Fruit fly (Drosophila melanogaster): ENCODE measurements around the gene tal-1A.
A peak's percentile ranks its signal among the peaks of the same experiment; 100 is the strongest.

tal-1A gene

dm6 chr3R:13790820-13791219 lies 22.1 kb upstream of the tal-1A start:
- TF ChIP-seq Pif1A (GFP tag; optimal IDR thresholded peaks at IDR 0.05) (no peak), EcR (GFP tag; optimal IDR thresholded peaks at IDR 0.05) (peak; percentile 90), Snoo (tag; optimal IDR thresholded peaks at IDR 0.05) (no peak), gl (tag; optimal IDR thresholded peaks at IDR 0.05) (no peak), CG13204 (GFP tag; optimal IDR thresholded peaks at IDR 0.05) (no peak), Pif1B (GFP tag; optimal IDR thresholded peaks at IDR 0.05) (no peak), CG32121 (GFP tag; IDR thresholded peaks at IDR 0.05) (no peak), CG9948 (tag; optimal IDR thresholded peaks at IDR 0.05) (no peak)

DNA sequence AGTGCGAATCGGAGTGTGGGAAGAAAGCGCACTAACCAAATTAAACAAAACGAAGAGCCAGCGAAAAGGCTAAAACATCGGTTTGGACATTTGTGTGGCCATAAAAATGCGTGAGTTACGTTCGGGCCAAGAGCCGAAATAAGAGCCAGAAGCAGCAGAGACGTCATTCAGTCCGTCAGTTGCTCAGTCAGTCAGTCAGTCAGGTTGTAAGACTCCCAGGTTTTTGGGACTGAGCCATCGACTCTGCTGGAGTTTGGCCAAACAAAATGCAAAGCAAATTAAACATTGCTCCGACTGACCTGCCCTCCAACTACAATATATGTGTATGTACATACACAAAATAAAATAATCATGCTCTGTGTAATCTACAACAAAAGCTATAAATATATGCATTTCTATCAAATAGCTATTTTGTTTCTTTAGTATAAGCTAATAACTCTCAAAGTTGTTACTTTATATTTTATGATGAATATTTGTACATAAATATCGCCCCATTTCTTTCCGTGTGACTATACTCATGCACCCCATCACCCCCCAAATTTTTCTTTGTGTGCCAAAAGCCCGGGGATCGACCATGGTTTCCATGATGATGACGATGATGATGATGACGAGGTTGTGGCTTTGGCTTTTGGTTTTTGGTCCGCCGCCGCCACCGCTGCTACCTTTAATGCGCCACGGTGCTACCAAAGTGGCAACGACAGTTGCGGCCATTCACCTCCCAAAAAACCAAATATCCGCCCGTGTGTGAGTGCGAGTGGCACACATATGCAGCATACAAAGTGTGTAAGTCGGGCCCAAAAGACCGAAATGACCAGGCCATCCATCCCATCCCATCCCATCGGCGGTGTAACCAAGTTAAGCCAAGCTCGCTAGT lies 19.6 kb upstream of the tal-1A start:
- TF ChIP-seq CG8301 (tag; optimal IDR thresholded peaks at IDR 0.05) (peak; percentile 20), CG8159 (tag; optimal IDR thresholded peaks at IDR 0.05) (no peak), CG14655 (GFP tag; optimal IDR thresholded peaks at IDR 0.05) (no peak), Pif1B (GFP tag; optimal IDR thresholded peaks at IDR 0.05) (no peak), CG12605 (GFP tag; IDR thresholded peaks at IDR 0.05) (no peak), CG17806 (tag; optimal IDR thresholded peaks at IDR 0.05) (no peak), CG9948 (tag; optimal IDR thresholded peaks at IDR 0.05) (no peak), EcR (GFP tag; optimal IDR thresholded peaks at IDR 0.05) (no peak), CG10348 (GFP tag; IDR thresholded peaks at IDR 0.05) (no peak), CG4496 (GFP tag; IDR thresholded peaks at IDR 0.05) (no peak), Ets98B (GFP tag; IDR thresholded peaks at IDR 0.05) (peak; percentile 48), CG34367 (tag; optimal IDR thresholded peaks at IDR 0.05) (no peak), D1 (tag; optimal IDR thresholded peaks at IDR 0.05) (no peak), Pif1A (GFP tag; optimal IDR thresholded peaks at IDR 0.05) (peak; percentile 43), Snoo (tag; optimal IDR thresholded peaks at IDR 0.05) (peak; percentile 80)

DNA sequence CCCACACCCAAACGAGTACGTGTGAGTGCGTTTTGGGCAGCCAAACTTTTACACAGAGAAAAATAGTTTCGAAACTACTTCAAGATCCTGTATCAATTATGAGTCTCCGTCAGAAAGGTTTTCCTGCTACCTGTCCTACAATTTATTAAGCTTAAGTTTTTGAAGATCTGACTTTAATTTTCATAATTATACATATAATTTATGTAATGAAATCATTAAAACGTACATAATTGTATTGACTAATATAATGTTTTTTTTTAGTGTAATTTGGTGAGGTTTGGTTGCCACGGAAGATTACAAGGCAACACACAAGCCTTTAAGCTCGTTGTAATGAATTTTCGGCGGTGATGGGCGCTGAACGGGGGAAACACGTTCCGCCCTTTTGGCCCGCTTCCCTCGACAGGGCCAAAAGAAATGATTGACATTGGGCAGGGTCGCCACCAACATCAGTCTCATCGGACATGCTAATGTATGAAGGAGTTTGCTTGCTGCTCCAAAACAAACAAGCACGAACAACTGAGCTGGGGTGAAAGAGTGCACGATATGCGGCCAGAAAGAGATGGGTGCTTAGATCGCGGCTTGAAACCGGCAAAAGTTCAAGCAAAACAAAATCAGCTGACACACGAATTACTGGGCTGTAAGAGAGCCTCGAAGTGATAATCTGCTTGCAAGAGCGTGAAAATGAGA lies 18.8 kb upstream of the tal-1A start:
- peak; percentile 38; the same call in 1 of the 3 replicates for TF ChIP-seq CG4496 (GFP tag; IDR thresholded peaks at IDR 0.05)
- no peak for TF ChIP-seq EcR (GFP tag; optimal IDR thresholded peaks at IDR 0.05)
- TF ChIP-seq CG8159 (tag; optimal IDR thresholded peaks at IDR 0.05): no peak
- peak; percentile 29; the same call in 1 of the 2 replicates for TF ChIP-seq Ets98B (GFP tag; IDR thresholded peaks at IDR 0.05)
- TF ChIP-seq CG14655 (GFP tag; optimal IDR thresholded peaks at IDR 0.05): peak; percentile 64
- peak; percentile 5 for TF ChIP-seq Pif1A (GFP tag; optimal IDR thresholded peaks at IDR 0.05)
- TF ChIP-seq CG34367 (tag; optimal IDR thresholded peaks at IDR 0.05): no peak
- TF ChIP-seq gl (tag; optimal IDR thresholded peaks at IDR 0.05): no peak
- no peak for TF ChIP-seq D1 (tag; optimal IDR thresholded peaks at IDR 0.05)
- TF ChIP-seq CG32121 (GFP tag; IDR thresholded peaks at IDR 0.05): no peak
- no peak for TF ChIP-seq CG9948 (tag; optimal IDR thresholded peaks at IDR 0.05)
- peak; percentile 85 for TF ChIP-seq Snoo (tag; optimal IDR thresholded peaks at IDR 0.05)
- peak; percentile 42 for TF ChIP-seq CG8301 (tag; optimal IDR thresholded peaks at IDR 0.05)
- no peak for TF ChIP-seq CG17806 (tag; optimal IDR thresholded peaks at IDR 0.05)
- no peak for TF ChIP-seq rn (GFP tag; IDR thresholded peaks at IDR 0.05)
- peak; percentile 50 for TF ChIP-seq Pif1B (GFP tag; optimal IDR thresholded peaks at IDR 0.05)
- no peak for TF ChIP-seq CG10348 (GFP tag; IDR thresholded peaks at IDR 0.05)
- no peak for TF ChIP-seq CG13204 (GFP tag; optimal IDR thresholded peaks at IDR 0.05)

- TF ChIP-seq D1 (tag; optimal IDR thresholded peaks at IDR 0.05) (no peak), EcR (GFP tag; optimal IDR thresholded peaks at IDR 0.05) (peak; percentile 86), Pif1B (GFP tag; optimal IDR thresholded peaks at IDR 0.05) (peak; percentile 11), Ets98B (GFP tag; IDR thresholded peaks at IDR 0.05) (peak; percentile 21; the same call in 1 of the 2 replicates), rn (GFP tag; IDR thresholded peaks at IDR 0.05) (no peak), CG34367 (tag; optimal IDR thresholded peaks at IDR 0.05) (no peak), CG4496 (GFP tag; IDR thresholded peaks at IDR 0.05) (peak; percentile 30; the same call in 1 of the 3 replicates), Snoo (tag; optimal IDR thresholded peaks at IDR 0.05) (no peak), CG32121 (GFP tag; IDR thresholded peaks at IDR 0.05) (no peak), CG8301 (tag; optimal IDR thresholded peaks at IDR 0.05) (no peak), gl (tag; optimal IDR thresholded peaks at IDR 0.05) (no peak)
Measured at dm6 chr3R:13794666-13795055, 18.2 kb upstream of the tal-1A start.

DNA sequence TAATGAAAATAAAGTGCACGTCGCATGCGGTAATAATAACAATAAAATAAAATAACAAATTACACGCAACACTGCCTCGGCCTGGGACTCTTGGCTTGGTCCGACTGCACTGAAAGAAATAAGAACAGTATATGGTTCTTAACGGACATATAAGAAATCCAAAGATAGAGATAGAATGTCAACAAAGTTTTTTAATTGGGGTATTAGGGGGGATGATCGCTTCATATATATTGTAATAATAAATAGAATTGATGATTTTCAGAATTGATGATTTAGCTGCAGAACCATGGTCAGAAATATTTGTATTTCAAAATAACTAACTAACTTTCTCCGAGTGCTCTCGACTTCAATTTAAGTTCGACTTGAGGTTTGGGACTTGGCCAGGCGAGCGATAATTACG lies 16.8 kb upstream of the tal-1A start:
- TF ChIP-seq CG34367 (tag; optimal IDR thresholded peaks at IDR 0.05): no peak
- no peak for TF ChIP-seq CG13204 (GFP tag; optimal IDR thresholded peaks at IDR 0.05)
- TF ChIP-seq CG32121 (GFP tag; IDR thresholded peaks at IDR 0.05): peak; percentile 21; the same call in 1 of the 2 replicates
- TF ChIP-seq Pif1B (GFP tag; optimal IDR thresholded peaks at IDR 0.05): peak; percentile 67
- peak; percentile 75 for TF ChIP-seq Ets98B (GFP tag; IDR thresholded peaks at IDR 0.05)
- no peak for TF ChIP-seq gl (tag; optimal IDR thresholded peaks at IDR 0.05)
- TF ChIP-seq CG8301 (tag; optimal IDR thresholded peaks at IDR 0.05): peak; percentile 90
- TF ChIP-seq CG15710 (tag; optimal IDR thresholded peaks at IDR 0.05): no peak
- TF ChIP-seq Pif1A (GFP tag; optimal IDR thresholded peaks at IDR 0.05): peak; percentile 51
- TF ChIP-seq CG8159 (tag; optimal IDR thresholded peaks at IDR 0.05): no peak
- no peak for TF ChIP-seq D1 (tag; optimal IDR thresholded peaks at IDR 0.05)
- peak; percentile 59; the same call in 2 of the 3 replicates for TF ChIP-seq CG4496 (GFP tag; IDR thresholded peaks at IDR 0.05)
- no peak for TF ChIP-seq rn (GFP tag; IDR thresholded peaks at IDR 0.05)
- TF ChIP-seq CG10348 (GFP tag; IDR thresholded peaks at IDR 0.05): no peak
- no peak for TF ChIP-seq CG12605 (GFP tag; IDR thresholded peaks at IDR 0.05)
- no peak for TF ChIP-seq fd96Ca (GFP tag; IDR thresholded peaks at IDR 0.05)
- TF ChIP-seq CG14655 (GFP tag; optimal IDR thresholded peaks at IDR 0.05): peak; percentile 92
- TF ChIP-seq CG17806 (tag; optimal IDR thresholded peaks at IDR 0.05): peak; percentile 0
- no peak for TF ChIP-seq CG9948 (tag; optimal IDR thresholded peaks at IDR 0.05)
- TF ChIP-seq EcR (GFP tag; optimal IDR thresholded peaks at IDR 0.05): no peak
- peak; percentile 81 for TF ChIP-seq Snoo (tag; optimal IDR thresholded peaks at IDR 0.05)

Data from whole organism, pupa.